Worm (Caenorhabditis elegans) whole organism, L4 larva: ENCODE data around the gene C28C12.12.

ENCODE experiments used
- F37D6.2 ChIP-seq: sonication (generic microtip); optimal IDR thresholded peaks from 2 replicates; lab custom pipeline; 2016; ENCODE audit warnings: mild to moderate bottlenecking, missing genetic modification characterization, missing compliant biosample characterization
- F49E8.2 ChIP-seq: sonication (generic microtip); optimal IDR thresholded peaks from 2 replicates; lab custom pipeline; 2016; ENCODE audit warnings: missing compliant biosample characterization, mild to moderate bottlenecking, missing genetic modification characterization, borderline replicate concordance
- R02D3.7 ChIP-seq: fragments of 150-350 bp; sonication (generic microtip); optimal IDR thresholded peaks from 3 replicates; lab custom pipeline; 2014; ENCODE audit warnings: missing biosample characterization, missing genetic modification characterization
- Y105C5A.15 ChIP-seq: fragments of 200-800 bp; sonication (Bioruptor generic); IDR thresholded peaks from 2 replicates; pipeline ENCODE4 v1.3.6; 2022; ENCODE audit warnings: missing genetic modification characterization, missing compliant biosample characterization
- Y5F2A.4 ChIP-seq: fragments of 200-800 bp; sonication (Bioruptor generic); optimal IDR thresholded peaks from 2 replicates; lab custom pipeline; 2018; ENCODE audit warnings: mild to moderate bottlenecking, missing genetic modification characterization, missing compliant biosample characterization
- Y75B8A.6 ChIP-seq: fragments of 200-800 bp; sonication (Bioruptor generic); IDR thresholded peaks from 2 replicates; pipeline ENCODE4 v1.3.6; 2022; ENCODE audit warnings: missing genetic modification reagents, missing genetic modification characterization, missing compliant biosample characterization
- aha-1 ChIP-seq: fragments of 150-350 bp; peaks from one replicate; lab custom pipeline; 2014; ENCODE audit warnings: missing biosample characterization, missing genetic modification characterization
- ceh-28 ChIP-seq: fragments of 150-350 bp; optimal IDR thresholded peaks from 2 replicates; lab custom pipeline; 2014; ENCODE audit warnings: missing biosample characterization, missing genetic modification reagents, missing genetic modification characterization
- ceh-32 ChIP-seq: sonication (generic microtip); optimal IDR thresholded peaks from 2 replicates; lab custom pipeline; 2016; ENCODE audit warnings: mild to moderate bottlenecking, missing genetic modification characterization, missing compliant biosample characterization; ENCODE audit not compliant: poor library complexity
- ceh-82 ChIP-seq: sonication (generic microtip); optimal IDR thresholded peaks from 2 replicates; lab custom pipeline; 2017; ENCODE audit warnings: missing biosample characterization, missing genetic modification characterization
- cey-2 ChIP-seq: sonication (generic microtip); optimal IDR thresholded peaks from 3 replicates; lab custom pipeline; 2017; ENCODE audit warnings: missing genetic modification characterization, mild to moderate bottlenecking, missing compliant biosample characterization, antibody characterized with exemption, borderline replicate concordance; ENCODE audit not compliant: insufficient read depth
- ctbp-1 ChIP-seq: fragments of 200-800 bp; sonication (Bioruptor generic); IDR thresholded peaks from 2 replicates; pipeline ENCODE4 v1.3.6; 2022; ENCODE audit warnings: missing genetic modification reagents, missing genetic modification characterization, missing compliant biosample characterization
- daf-12 ChIP-seq: fragments of 150-350 bp; optimal IDR thresholded peaks from 2 replicates; lab custom pipeline; 2014; ENCODE audit warnings: missing biosample characterization, missing genetic modification reagents, missing genetic modification characterization
- dmd-6 ChIP-seq: fragments of 200-800 bp; sonication (Bioruptor generic); IDR thresholded peaks from 2 replicates; pipeline ENCODE4 v1.3.6; 2022; ENCODE audit warnings: missing genetic modification reagents, missing genetic modification characterization, missing compliant biosample characterization
- dmd-8 ChIP-seq: fragments of 200-800 bp; sonication (Bioruptor generic); IDR thresholded peaks from 2 replicates; pipeline ENCODE4 v1.3.6; 2022; ENCODE audit warnings: missing genetic modification characterization, missing compliant biosample characterization
- dpl-1 ChIP-seq: fragments of 150-350 bp; optimal IDR thresholded peaks from 2 replicates; lab custom pipeline; 2014; ENCODE audit warnings: missing biosample characterization, missing genetic modification reagents, missing genetic modification characterization
- dve-1 ChIP-seq: sonication (generic microtip); optimal IDR thresholded peaks from 2 replicates; lab custom pipeline; 2017; ENCODE audit warnings: antibody characterized with exemption, mild to moderate bottlenecking, missing genetic modification characterization, missing compliant biosample characterization; ENCODE audit not compliant: insufficient read depth
- egl-27 ChIP-seq: sonication (generic microtip); optimal IDR thresholded peaks from 3 replicates; lab custom pipeline; 2017; ENCODE audit warnings: missing biosample characterization, missing genetic modification reagents, missing genetic modification characterization
- hlh-11 ChIP-seq: fragments of 200-800 bp; sonication (Bioruptor generic); optimal IDR thresholded peaks from 2 replicates; lab custom pipeline; 2018; ENCODE audit warnings: mild to moderate bottlenecking, missing genetic modification characterization, missing compliant biosample characterization
- hlh-30 ChIP-seq: sonication (generic microtip); optimal IDR thresholded peaks from 2 replicates; lab custom pipeline; 2017; ENCODE audit warnings: antibody characterized with exemption, mild to moderate bottlenecking, missing genetic modification characterization, missing compliant biosample characterization; ENCODE audit not compliant: insufficient read depth
- lin-15B ChIP-seq: fragments of 150-350 bp; sonication (generic microtip); optimal IDR thresholded peaks from 3 replicates; lab custom pipeline; 2014; ENCODE audit warnings: missing biosample characterization, missing genetic modification characterization
- lin-38 ChIP-seq: fragments of 200-800 bp; sonication (Bioruptor generic); IDR thresholded peaks from 2 replicates; pipeline ENCODE4 v1.3.6; 2022; ENCODE audit warnings: missing genetic modification reagents, missing genetic modification characterization, missing compliant biosample characterization
- lir-3 ChIP-seq: sonication (generic microtip); optimal IDR thresholded peaks from 2 replicates; lab custom pipeline; 2016; ENCODE audit warnings: mild to moderate bottlenecking, missing genetic modification characterization, missing compliant biosample characterization
- madf-5 ChIP-seq, 2 experiments: fragments of 200-800 bp; sonication (Bioruptor generic); IDR thresholded peaks; 2 replicates each; pipeline ENCODE4 v1.3.6; 2022; ENCODE audit warnings: missing compliant biosample characterization in 2 of 2, missing genetic modification characterization in 2 of 2
- mdl-1 ChIP-seq, 2 experiments: fragments of 150-350 bp in 1 of 2; sonication (generic microtip) in 1 of 2; optimal IDR thresholded peaks; 2 replicates each; lab custom pipeline; 2014 to 2017; ENCODE audit warnings: missing biosample characterization in 2 of 2, missing genetic modification characterization in 2 of 2
- mdt-29 ChIP-seq: fragments of 200-800 bp; sonication (Bioruptor generic); IDR thresholded peaks from 2 replicates; pipeline ENCODE4 v1.3.6; 2022; ENCODE audit warnings: missing genetic modification reagents, missing genetic modification characterization, missing compliant biosample characterization
- mep-1 ChIP-seq: fragments of 150-350 bp; sonication (generic microtip); optimal IDR thresholded peaks from 3 replicates; lab custom pipeline; 2014; ENCODE audit warnings: missing biosample characterization, missing genetic modification characterization
- mxl-3 ChIP-seq: fragments of 200-800 bp; sonication (Bioruptor generic); optimal IDR thresholded peaks from 2 replicates; lab custom pipeline; 2018; ENCODE audit warnings: mild to moderate bottlenecking, missing genetic modification characterization, missing compliant biosample characterization
- nhr-10 ChIP-seq: fragments of 150-350 bp; optimal IDR thresholded peaks from 2 replicates; lab custom pipeline; 2014; ENCODE audit warnings: missing biosample characterization, missing genetic modification characterization
- nhr-102 ChIP-seq: sonication (generic microtip); optimal IDR thresholded peaks from 2 replicates; lab custom pipeline; 2016; ENCODE audit warnings: mild to moderate bottlenecking, missing genetic modification characterization, moderate library complexity, missing compliant biosample characterization
- nhr-11 ChIP-seq: fragments of 150-350 bp; optimal IDR thresholded peaks from 2 replicates; lab custom pipeline; 2014; ENCODE audit warnings: missing biosample characterization, missing genetic modification characterization
- nhr-111 ChIP-seq: fragments of 200-800 bp; sonication (Bioruptor generic); optimal IDR thresholded peaks from 2 replicates; lab custom pipeline; 2018; ENCODE audit warnings: mild to moderate bottlenecking, missing genetic modification characterization, missing compliant biosample characterization
- nhr-25 ChIP-seq: sonication (generic microtip); optimal IDR thresholded peaks from 2 replicates; lab custom pipeline; 2017; ENCODE audit warnings: missing genetic modification characterization, mild to moderate bottlenecking, missing compliant biosample characterization, antibody characterized with exemption, moderate library complexity, borderline replicate concordance; ENCODE audit not compliant: insufficient read depth
- nhr-28 ChIP-seq: fragments of 150-350 bp; optimal IDR thresholded peaks from 2 replicates; lab custom pipeline; 2014; ENCODE audit warnings: missing biosample characterization, missing genetic modification characterization
- nhr-41 ChIP-seq: fragments of 200-800 bp; sonication (Bioruptor generic); IDR thresholded peaks from 2 replicates; pipeline ENCODE4 v1.3.6; 2022; ENCODE audit warnings: missing genetic modification reagents, missing genetic modification characterization, missing compliant biosample characterization
- nhr-48 ChIP-seq: sonication (generic microtip); optimal IDR thresholded peaks from 2 replicates; lab custom pipeline; 2016; ENCODE audit warnings: mild to moderate bottlenecking, missing genetic modification characterization, missing compliant biosample characterization
- nhr-77 ChIP-seq: fragments of 150-350 bp; optimal IDR thresholded peaks from 2 replicates; lab custom pipeline; 2014; ENCODE audit warnings: missing biosample characterization, missing genetic modification characterization
- php-3 ChIP-seq: fragments of 200-800 bp; sonication (Bioruptor generic); IDR thresholded peaks from 2 replicates; pipeline ENCODE4 v1.3.6; 2022; ENCODE audit warnings: missing genetic modification reagents, missing genetic modification characterization, missing compliant biosample characterization
- pqm-1 ChIP-seq: sonication (generic microtip); optimal IDR thresholded peaks from 2 replicates; lab custom pipeline; 2017; ENCODE audit warnings: missing biosample characterization, missing genetic modification characterization
- rbr-2 ChIP-seq: sonication (generic microtip); optimal IDR thresholded peaks from 2 replicates; lab custom pipeline; 2016; ENCODE audit warnings: missing genotype, missing genetic modification characterization, missing compliant biosample characterization
- set-16 ChIP-seq: fragments of 200-800 bp; sonication (Bioruptor generic); IDR thresholded peaks from 2 replicates; pipeline ENCODE4 v1.3.6; 2022; ENCODE audit warnings: missing genetic modification reagents, missing genetic modification characterization, missing compliant biosample characterization
- snpc-4 ChIP-seq: fragments of 150-350 bp; optimal IDR thresholded peaks from 2 replicates; lab custom pipeline; 2014; ENCODE audit warnings: missing biosample characterization, missing genetic modification characterization
- spr-3 ChIP-seq: fragments of 200-800 bp; sonication (Bioruptor generic); optimal IDR thresholded peaks from 2 replicates; lab custom pipeline; 2018; ENCODE audit warnings: mild to moderate bottlenecking, missing genetic modification characterization, missing compliant biosample characterization
- tag-97 ChIP-seq: fragments of 200-800 bp; sonication (Bioruptor generic); IDR thresholded peaks from 2 replicates; pipeline ENCODE4 v1.3.6; 2022; ENCODE audit warnings: missing genetic modification characterization, missing compliant biosample characterization
- unc-130 ChIP-seq: sonication (generic microtip); optimal IDR thresholded peaks from 2 replicates; lab custom pipeline; 2016; ENCODE audit warnings: missing genetic modification reagents, missing genetic modification characterization, missing compliant biosample characterization
- unc-62 ChIP-seq, 3 experiments: fragments of 150-350 bp in 1 of 3; sonication (generic microtip); optimal IDR thresholded peaks in 2 of 3; peaks in 1 of 3; 1 replicate in 1 of 3; 2 replicates in 2 of 3; lab custom pipeline; 2014 to 2017; ENCODE audit warnings: missing biosample characterization in 3 of 3, missing genetic modification characterization in 3 of 3, missing genetic modification reagents in 3 of 3, missing genotype in 1 of 3
- zfp-3 ChIP-seq: fragments of 200-800 bp; sonication (Bioruptor generic); conservative IDR thresholded peaks from 2 replicates; pipeline ENCODE4 v1.3.6; 2022; ENCODE audit warnings: missing genetic modification reagents, missing genetic modification characterization, missing compliant biosample characterization
- zip-11 ChIP-seq: fragments of 200-800 bp; sonication (Bioruptor generic); IDR thresholded peaks from 2 replicates; pipeline ENCODE4 v1.3.6; 2022; ENCODE audit warnings: missing genetic modification characterization, missing compliant biosample characterization

The C28C12.12 gene

ce11 chrIV:8475030-8475679, 21.0 kb downstream of the C28C12.12 start:
- TF ChIP-seq ceh-32 (no peak), Y5F2A.4 (GFP tag; lab: Kevin White, UChicago) (no peak), nhr-25 (no peak), hlh-11 (tag; lab: Kevin White, UChicago) (peak; percentile 47), nhr-11 (tag; lab: Kevin White, UChicago) (no peak), egl-27 (tag; lab: Kevin White, UChicago) (no peak), pqm-1 (tag; lab: Kevin White, UChicago) (peak; percentile 76), lin-15B (no peak), nhr-48 (no peak), mep-1 (tag; lab: Kevin White, UChicago) (no peak), unc-62 (GFP tag; optimal IDR thresholded peaks at IDR 0.05 in 1 of 2; lab: Kevin White, UChicago) (peak in 1 of 2 experiments; percentile 96), unc-62 (tag; optimal IDR thresholded peaks at IDR 0.05; lab: Kevin White, UChicago) (no peak), nhr-77 (peak; percentile 26), zip-11 (GFP tag; lab: Robert Waterston, UW) (no peak), lir-3 (no peak), nhr-10 (tag; lab: Kevin White, UChicago) (no peak), php-3 (GFP tag; lab: Robert Waterston, UW) (peak; percentile 73), ceh-28 (no peak), F37D6.2 (tag; lab: Kevin White, UChicago) (no peak), set-16 (GFP tag; lab: Robert Waterston, UW) (no peak), nhr-28 (tag; lab: Kevin White, UChicago) (peak; percentile 82), nhr-111 (GFP tag; lab: Kevin White, UChicago) (no peak), rbr-2 (tag; lab: Kevin White, UChicago) (no peak), aha-1 (tag; lab: Kevin White, UChicago) (peak; percentile 94), hlh-30 (tag; lab: Kevin White, UChicago) (no peak), mdl-1 (tag; optimal IDR thresholded peaks at IDR 0.05; lab: Kevin White, UChicago) (peak in 1 of 2 experiments; percentile 44), cey-2 (tag; lab: Kevin White, UChicago) (no peak), daf-12 (tag; lab: Kevin White, UChicago) (no peak), dpl-1 (GFP tag; lab: Kevin White, UChicago) (no peak), tag-97 (GFP tag; lab: Robert Waterston, UW) (no peak), Y75B8A.6 (GFP tag; lab: Robert Waterston, UW) (no peak), mdt-29 (GFP tag; lab: Robert Waterston, UW) (no peak), dmd-8 (GFP tag; lab: Robert Waterston, UW) (no peak), zfp-3 (GFP tag; lab: Robert Waterston, UW) (no peak), unc-130 (GFP tag; lab: Kevin White, UChicago) (no peak), R02D3.7 (tag; lab: Kevin White, UChicago) (no peak), madf-5 (GFP tag; IDR thresholded peaks at IDR 0.05; lab: Robert Waterston, UW) (no peak), lin-38 (GFP tag; lab: Robert Waterston, UW) (no peak), F49E8.2 (no peak), dmd-6 (GFP tag; lab: Robert Waterston, UW) (peak; percentile 57; the same call in 1 of the 2 replicates), dve-1 (tag; lab: Kevin White, UChicago) (no peak), spr-3 (GFP tag; lab: Kevin White, UChicago) (no peak), snpc-4 (tag; lab: Kevin White, UChicago) (no peak), nhr-102 (tag; lab: Kevin White, UChicago) (no peak), ctbp-1 (GFP tag; lab: Robert Waterston, UW) (no peak), Y105C5A.15 (GFP tag; lab: Robert Waterston, UW) (no peak), mxl-3 (GFP tag; lab: Kevin White, UChicago) (peak; percentile 35), ceh-82 (tag; lab: Kevin White, UChicago) (no peak), nhr-41 (GFP tag; lab: Robert Waterston, UW) (no peak)
